Worm (Caenorhabditis elegans): Measurements from ENCODE around the gene C16C8.26.

C16C8.26 gene

ce11 chrII:3502520-3503323, 44.6 kb upstream of the C16C8.26 start, which contains the start of the genes col-71 and Y49F6B.2 (continued):
- peak; percentile 91 for TF ChIP-seq ceh-90 (tag; optimal IDR thresholded peaks at IDR 0.05)
- peak; percentile 95 for TF ChIP-seq lir-3 (tag; optimal IDR thresholded peaks at IDR 0.05; ENCODE audit: poor library complexity)
- peak; percentile 80 for TF ChIP-seq unc-98 (GFP tag; IDR thresholded peaks at IDR 0.05)
- TF ChIP-seq pqm-1 (tag; optimal IDR thresholded peaks at IDR 0.05): no peak
- TF ChIP-seq nhr-11 (tag; optimal IDR thresholded peaks at IDR 0.05): peak; percentile 22
- no peak for TF ChIP-seq mef-2 (tag; optimal IDR thresholded peaks at IDR 0.05)
- no peak for TF ChIP-seq zag-1 (tag; optimal IDR thresholded peaks at IDR 0.05)
- peak; percentile 71 to 74 for TF ChIP-seq lin-35 (GFP tag; optimal IDR thresholded peaks at IDR 0.05)
- TF ChIP-seq ama-1 (optimal IDR thresholded peaks at IDR 0.05): no peak
- TF ChIP-seq efl-3 (GFP tag; optimal IDR thresholded peaks at IDR 0.05): no peak
- TF ChIP-seq fkh-10 (GFP tag; optimal IDR thresholded peaks at IDR 0.05): peak; percentile 74
- peak; percentile 81 for TF ChIP-seq pax-3 (tag; optimal IDR thresholded peaks at IDR 0.05)
- TF ChIP-seq lin-13 (GFP tag; optimal IDR thresholded peaks at IDR 0.05): peak; percentile 80
- no peak for TF ChIP-seq pag-3 (tag; optimal IDR thresholded peaks at IDR 0.05; ENCODE audit: borderline replicate concordance, insufficient read depth)
- peak in 1 of 2 experiments; percentile 90 for TF ChIP-seq ztf-11 (tag; optimal IDR thresholded peaks at IDR 0.05)
- no peak for TF ChIP-seq tlp-1 (tag; optimal IDR thresholded peaks at IDR 0.05)
- no peak for TF ChIP-seq aha-1 (tag; optimal IDR thresholded peaks at IDR 0.05)
- TF ChIP-seq C04F5.9 (tag; optimal IDR thresholded peaks at IDR 0.05): peak; percentile 80
- TF ChIP-seq hlh-4 (tag; optimal IDR thresholded peaks at IDR 0.05): no peak
- no peak for TF ChIP-seq zip-4 (GFP tag; optimal IDR thresholded peaks at IDR 0.05)
- peak; percentile 86 for TF ChIP-seq snu-23 (GFP tag; optimal IDR thresholded peaks at IDR 0.05)
- TF ChIP-seq lin-14 (GFP tag; optimal IDR thresholded peaks at IDR 0.05): peak; percentile 89
- peak; percentile 76 for TF ChIP-seq nhr-20 (tag; optimal IDR thresholded peaks at IDR 0.05)
- peak; percentile 86 for TF ChIP-seq mab-9 (GFP tag; IDR thresholded peaks at IDR 0.05)
- TF ChIP-seq ceh-8 (GFP tag; optimal IDR thresholded peaks at IDR 0.05): peak; percentile 96
- no peak for TF ChIP-seq C34B4.2 (tag; optimal IDR thresholded peaks at IDR 0.05)
- peak; percentile 21 for TF ChIP-seq aly-2 (tag; optimal IDR thresholded peaks at IDR 0.05)
- TF ChIP-seq F16B12.6 (tag; optimal IDR thresholded peaks at IDR 0.05): peak; percentile 66
- peak; percentile 89 for TF ChIP-seq nhr-90 (tag; optimal IDR thresholded peaks at IDR 0.05; ENCODE audit: poor library complexity)
- TF ChIP-seq ces-1 (GFP tag; optimal IDR thresholded peaks at IDR 0.05): peak; percentile 85
- TF ChIP-seq nhr-77 (tag; optimal IDR thresholded peaks at IDR 0.05): peak; percentile 11
- peak in 1 of 2 experiments; percentile 53 for TF ChIP-seq mdl-1 (tag; optimal IDR thresholded peaks at IDR 0.05)
- TF ChIP-seq ztf-4 (tag; optimal IDR thresholded peaks at IDR 0.05): no peak
- TF ChIP-seq elt-2 (tag; optimal IDR thresholded peaks at IDR 0.05): peak; percentile 68
- TF ChIP-seq fkh-4 (tag; optimal IDR thresholded peaks at IDR 0.05; ENCODE audit: borderline replicate concordance): peak; percentile 95
- TF ChIP-seq isw-1 (GFP tag; IDR thresholded peaks at IDR 0.05): peak; percentile 74
- no peak for TF ChIP-seq sptf-1 (tag; optimal IDR thresholded peaks at IDR 0.05)
- TF ChIP-seq ceh-63 (GFP tag; optimal IDR thresholded peaks at IDR 0.05): no peak
- peak; percentile 75 for TF ChIP-seq unc-86 (tag; optimal IDR thresholded peaks at IDR 0.05)
- TF ChIP-seq lin-39 (tag; optimal IDR thresholded peaks at IDR 0.05): peak; percentile 64
- peak; percentile 64 for TF ChIP-seq fos-1 (tag; optimal IDR thresholded peaks at IDR 0.05)
- TF ChIP-seq C16A3.4 (tag; optimal IDR thresholded peaks at IDR 0.05): peak; percentile 72
- TF ChIP-seq sox-4 (tag; optimal IDR thresholded peaks at IDR 0.05): peak; percentile 76
- TF ChIP-seq nhr-12 (tag; optimal IDR thresholded peaks at IDR 0.05): no peak
- no peak for TF ChIP-seq hpl-2 (GFP tag; optimal IDR thresholded peaks at IDR 0.05)
- TF ChIP-seq lin-15B (tag; optimal IDR thresholded peaks at IDR 0.05): peak; percentile 90
- peak; percentile 41; the same call in 1 of the 2 replicates for TF ChIP-seq ceh-88 (GFP tag; IDR thresholded peaks at IDR 0.05)
- TF ChIP-seq unc-130 (tag; optimal IDR thresholded peaks at IDR 0.05): peak; percentile 24
- peak; percentile 40 for TF ChIP-seq nhr-237 (tag; optimal IDR thresholded peaks at IDR 0.05)
- TF ChIP-seq Y116A8C.19 (tag; optimal IDR thresholded peaks at IDR 0.05; ENCODE audit: borderline replicate concordance): peak; percentile 32
- peak; percentile 94 for TF ChIP-seq dsc-1 (tag; optimal IDR thresholded peaks at IDR 0.05)

Measured in whole organism, L1 larva.